Worm (Caenorhabditis elegans) whole organism, late embryonic: Measurements from ENCODE around the gene igeg-2.
A peak's percentile ranks its signal among the peaks of the same experiment; 100 is the strongest.

Experiments used
- C08G9.2 ChIP-seq: sonication (generic microtip); optimal IDR thresholded peaks from 2 replicates; lab custom pipeline; 2016; ENCODE audit warnings: mild to moderate bottlenecking, missing genetic modification characterization, moderate library complexity, missing compliant biosample characterization
- C38D4.7 ChIP-seq: fragments of 200-800 bp; sonication (Bioruptor generic); optimal IDR thresholded peaks from 2 replicates; lab custom pipeline; 2018; ENCODE audit warnings: mild to moderate bottlenecking, missing genetic modification characterization, moderate library complexity, missing compliant biosample characterization
- F13H6.1 ChIP-seq: sonication (generic microtip); optimal IDR thresholded peaks from 2 replicates; lab custom pipeline; 2016; ENCODE audit warnings: missing genetic modification characterization, missing compliant biosample characterization
- K02D7.2 ChIP-seq: sonication (generic microtip); optimal IDR thresholded peaks from 2 replicates; lab custom pipeline; 2017; ENCODE audit warnings: mild to moderate bottlenecking, missing genetic modification characterization, missing compliant biosample characterization
- K09A11.1 ChIP-seq: sonication (generic microtip); optimal IDR thresholded peaks from 2 replicates; lab custom pipeline; 2017; ENCODE audit warnings: antibody characterized with exemption, mild to moderate bottlenecking, missing genetic modification characterization, missing compliant biosample characterization; ENCODE audit not compliant: insufficient read depth
- T23F11.4 ChIP-seq: fragments of 200-800 bp; sonication (Bioruptor generic); optimal IDR thresholded peaks from 2 replicates; lab custom pipeline; 2018; ENCODE audit warnings: mild to moderate bottlenecking, missing genetic modification characterization, missing compliant biosample characterization
- ahr-1 ChIP-seq: sonication (generic microtip); optimal IDR thresholded peaks from 2 replicates; lab custom pipeline; 2016; ENCODE audit warnings: missing genetic modification characterization, missing compliant biosample characterization
- ceh-14 ChIP-seq: sonication (generic microtip); optimal IDR thresholded peaks from 2 replicates; lab custom pipeline; 2016; ENCODE audit warnings: missing genotype, missing genetic modification characterization, missing compliant biosample characterization
- ceh-18 ChIP-seq: sonication (generic microtip); optimal IDR thresholded peaks from 2 replicates; lab custom pipeline; 2016; ENCODE audit warnings: missing genetic modification characterization, missing compliant biosample characterization
- ceh-19 ChIP-seq: fragments of 200-800 bp; sonication (Bioruptor generic); optimal IDR thresholded peaks from 2 replicates; lab custom pipeline; 2018; ENCODE audit warnings: mild to moderate bottlenecking, missing genetic modification characterization, missing compliant biosample characterization
- ceh-2 ChIP-seq: sonication (generic microtip); optimal IDR thresholded peaks from 2 replicates; lab custom pipeline; 2016; ENCODE audit warnings: missing genotype, missing genetic modification characterization, missing compliant biosample characterization
- ceh-24 ChIP-seq: sonication (generic microtip); optimal IDR thresholded peaks from 2 replicates; lab custom pipeline; 2016; ENCODE audit warnings: mild to moderate bottlenecking, missing genetic modification characterization, missing compliant biosample characterization
- ceh-30 ChIP-seq: fragments of 150-350 bp; optimal IDR thresholded peaks from 2 replicates; lab custom pipeline; 2014; ENCODE audit warnings: missing biosample characterization, missing genetic modification characterization
- ceh-31 ChIP-seq: sonication (generic microtip); optimal IDR thresholded peaks from 2 replicates; lab custom pipeline; 2016; ENCODE audit warnings: missing genetic modification characterization, missing compliant biosample characterization
- ceh-45 ChIP-seq: fragments of 200-800 bp; sonication (Bioruptor generic); IDR thresholded peaks from 2 replicates; pipeline ENCODE4 v1.3.6; 2022; ENCODE audit warnings: missing genetic modification reagents, missing genetic modification characterization, missing compliant biosample characterization
- ceh-48 ChIP-seq: sonication (generic microtip); optimal IDR thresholded peaks from 2 replicates; lab custom pipeline; 2016; ENCODE audit warnings: missing genetic modification characterization, inconsistent platforms, missing compliant biosample characterization
- ceh-6 ChIP-seq: fragments of 200-800 bp; sonication (Bioruptor generic); optimal IDR thresholded peaks from 2 replicates; lab custom pipeline; 2018; ENCODE audit warnings: mild to moderate bottlenecking, missing genetic modification characterization, missing compliant biosample characterization
- dmd-4 ChIP-seq: sonication (generic microtip); optimal IDR thresholded peaks from 2 replicates; lab custom pipeline; 2016; ENCODE audit warnings: borderline replicate concordance, missing genetic modification characterization, missing compliant biosample characterization
- dve-1 ChIP-seq: sonication (generic microtip); optimal IDR thresholded peaks from 2 replicates; lab custom pipeline; 2017; ENCODE audit warnings: antibody characterized with exemption, mild to moderate bottlenecking, missing genetic modification characterization, missing compliant biosample characterization
- elt-2 ChIP-seq: sonication (generic microtip); optimal IDR thresholded peaks from 2 replicates; lab custom pipeline; 2016; ENCODE audit warnings: missing genetic modification reagents, missing genetic modification characterization, missing compliant biosample characterization
- elt-4 ChIP-seq: sonication (generic microtip); optimal IDR thresholded peaks from 2 replicates; lab custom pipeline; 2016; ENCODE audit warnings: missing genetic modification characterization, missing compliant biosample characterization
- eyg-1 ChIP-seq: sonication (generic microtip); optimal IDR thresholded peaks from 2 replicates; lab custom pipeline; 2016; ENCODE audit warnings: missing genotype, missing genetic modification characterization, missing compliant biosample characterization
- fax-1 ChIP-seq: sonication (generic microtip); optimal IDR thresholded peaks from 2 replicates; lab custom pipeline; 2016; ENCODE audit warnings: missing genotype, missing genetic modification characterization, missing compliant biosample characterization
- fkh-10 ChIP-seq: fragments of 150-350 bp; optimal IDR thresholded peaks from 2 replicates; lab custom pipeline; 2014; ENCODE audit warnings: missing biosample characterization, missing genetic modification reagents, missing genetic modification characterization
- fkh-6 ChIP-seq: sonication (generic microtip); optimal IDR thresholded peaks from 2 replicates; lab custom pipeline; 2016; ENCODE audit warnings: missing genetic modification characterization, missing compliant biosample characterization
- hlh-13 ChIP-seq: fragments of 200-800 bp; sonication (Bioruptor generic); optimal IDR thresholded peaks from 2 replicates; lab custom pipeline; 2018; ENCODE audit warnings: mild to moderate bottlenecking, missing genetic modification characterization, missing compliant biosample characterization
- hlh-15 ChIP-seq: sonication (generic microtip); optimal IDR thresholded peaks from 2 replicates; lab custom pipeline; 2016; ENCODE audit warnings: missing genetic modification characterization, missing compliant biosample characterization
- hlh-30 ChIP-seq: sonication (generic microtip); optimal IDR thresholded peaks from 2 replicates; lab custom pipeline; 2017; ENCODE audit warnings: antibody characterized with exemption, missing genetic modification characterization, missing compliant biosample characterization; ENCODE audit not compliant: insufficient read depth
- hlh-6 ChIP-seq: sonication (generic microtip); optimal IDR thresholded peaks from 2 replicates; lab custom pipeline; 2016; ENCODE audit warnings: missing genotype, missing genetic modification characterization, missing compliant biosample characterization
- lin-11 ChIP-seq: fragments of 200-800 bp; sonication (Bioruptor generic); optimal IDR thresholded peaks from 2 replicates; lab custom pipeline; 2018; ENCODE audit warnings: mild to moderate bottlenecking, missing genetic modification characterization, missing compliant biosample characterization
- madf-2 ChIP-seq: sonication (generic microtip); optimal IDR thresholded peaks from 2 replicates; lab custom pipeline; 2017; ENCODE audit warnings: missing genetic modification characterization, missing compliant biosample characterization
- nfya-1 ChIP-seq: sonication (generic microtip); optimal IDR thresholded peaks from 2 replicates; lab custom pipeline; 2017; ENCODE audit warnings: missing genetic modification characterization, mild to moderate bottlenecking, missing compliant biosample characterization, antibody characterized with exemption, moderate library complexity
- nhr-11 ChIP-seq: fragments of 150-350 bp; optimal IDR thresholded peaks from 2 replicates; lab custom pipeline; 2014; ENCODE audit warnings: missing biosample characterization, missing genetic modification characterization
- nhr-232 ChIP-seq: sonication (generic microtip); optimal IDR thresholded peaks from 2 replicates; lab custom pipeline; 2016; ENCODE audit warnings: missing genetic modification characterization, missing compliant biosample characterization
- pat-9 ChIP-seq: fragments of 200-800 bp; sonication (Bioruptor generic); optimal IDR thresholded peaks from 2 replicates; lab custom pipeline; 2018; ENCODE audit warnings: mild to moderate bottlenecking, missing genetic modification characterization, moderate library complexity, missing compliant biosample characterization
- pha-2 ChIP-seq: sonication (generic microtip); optimal IDR thresholded peaks from 2 replicates; lab custom pipeline; 2017; ENCODE audit warnings: mild to moderate bottlenecking, missing genetic modification characterization, missing compliant biosample characterization
- pha-4 ChIP-seq: fragments of 150-350 bp; optimal IDR thresholded peaks from 2 replicates; lab custom pipeline; 2018; ENCODE audit warnings: missing biosample characterization, missing genetic modification reagents, missing genetic modification characterization
- ref-2 ChIP-seq: sonication (generic microtip); optimal IDR thresholded peaks from 2 replicates; lab custom pipeline; 2016; ENCODE audit warnings: missing genetic modification characterization, missing compliant biosample characterization
- rnt-1 ChIP-seq: sonication (generic microtip); optimal IDR thresholded peaks from 2 replicates; lab custom pipeline; 2016; ENCODE audit warnings: missing genetic modification characterization, missing compliant biosample characterization
- sdc-2 ChIP-seq: sonication (generic microtip); optimal IDR thresholded peaks from 2 replicates; lab custom pipeline; 2016; ENCODE audit warnings: missing genotype, missing genetic modification characterization, missing compliant biosample characterization
- sox-4 ChIP-seq: sonication (generic microtip); optimal IDR thresholded peaks from 2 replicates; lab custom pipeline; 2017; ENCODE audit warnings: mild to moderate bottlenecking, missing genetic modification characterization, inconsistent platforms, missing compliant biosample characterization
- syd-9 ChIP-seq: sonication (generic microtip); optimal IDR thresholded peaks from 2 replicates; lab custom pipeline; 2016; ENCODE audit warnings: mild to moderate bottlenecking, missing genetic modification characterization, moderate library complexity, missing compliant biosample characterization
- tbx-2 ChIP-seq: sonication (generic microtip); optimal IDR thresholded peaks from 2 replicates; lab custom pipeline; 2016; ENCODE audit warnings: missing genetic modification characterization, missing compliant biosample characterization
- tbx-7 ChIP-seq: sonication (generic microtip); optimal IDR thresholded peaks from 2 replicates; lab custom pipeline; 2016; ENCODE audit warnings: missing genotype, missing genetic modification characterization, missing compliant biosample characterization
- unc-55 ChIP-seq: sonication (generic microtip); optimal IDR thresholded peaks from 2 replicates; lab custom pipeline; 2017; ENCODE audit warnings: missing biosample characterization, missing genetic modification reagents, missing genetic modification characterization
- unc-86 ChIP-seq: sonication (generic microtip); optimal IDR thresholded peaks from 2 replicates; lab custom pipeline; 2016; ENCODE audit warnings: missing genetic modification characterization, missing compliant biosample characterization
- ztf-16 ChIP-seq: sonication (generic microtip); optimal IDR thresholded peaks from 2 replicates; lab custom pipeline; 2017; ENCODE audit warnings: missing genetic modification characterization, missing compliant biosample characterization

igeg-2 gene

ce11 chrX:11465215-11465614 is 18.8 kb upstream of the igeg-2 start, which contains the start of gene lin-14 (continued):
- TF ChIP-seq fkh-10 (GFP tag; lab: Kevin White, UChicago): no peak
- TF ChIP-seq ceh-6 (GFP tag; lab: Kevin White, UChicago): no peak
- TF ChIP-seq pat-9 (tag; lab: Kevin White, UChicago): no peak
- no peak for TF ChIP-seq hlh-15
- no peak for TF ChIP-seq ceh-19 (GFP tag; lab: Kevin White, UChicago)
- TF ChIP-seq hlh-6: peak; percentile 28
- no peak for TF ChIP-seq unc-86 (tag; lab: Kevin White, UChicago)
- TF ChIP-seq nhr-232 (tag; lab: Kevin White, UChicago): no peak
- TF ChIP-seq ceh-31 (tag; lab: Kevin White, UChicago): peak; percentile 67
- TF ChIP-seq lin-11: no peak
- TF ChIP-seq fkh-6 (tag; lab: Kevin White, UChicago): no peak
- peak; percentile 29 for TF ChIP-seq nfya-1 (tag; lab: Kevin White, UChicago)
- no peak for TF ChIP-seq rnt-1 (tag; lab: Kevin White, UChicago)
- no peak for TF ChIP-seq elt-4 (tag; lab: Kevin White, UChicago)
- no peak for TF ChIP-seq madf-2 (tag; lab: Kevin White, UChicago)
- no peak for TF ChIP-seq eyg-1 (tag; lab: Kevin White, UChicago)
- no peak for TF ChIP-seq elt-2 (tag; lab: Kevin White, UChicago)
- TF ChIP-seq fax-1 (tag; lab: Kevin White, UChicago): peak; percentile 26
- no peak for TF ChIP-seq nhr-11 (tag; lab: Kevin White, UChicago)
- no peak for TF ChIP-seq unc-55 (GFP tag; lab: Kevin White, UChicago)
- no peak for TF ChIP-seq hlh-30
- TF ChIP-seq ceh-2 (tag; lab: Kevin White, UChicago): no peak
- TF ChIP-seq ceh-48 (tag; lab: Kevin White, UChicago): no peak
- TF ChIP-seq C08G9.2 (tag; lab: Kevin White, UChicago): no peak
- no peak for TF ChIP-seq ceh-45 (GFP tag; lab: Robert Waterston, UW)
- peak; percentile 14 for TF ChIP-seq ceh-14 (tag; lab: Kevin White, UChicago)

ce11 chrX:11464271-11465103 is 18.1 kb upstream of the igeg-2 start:
- TF ChIP-seq pat-9 (tag; lab: Kevin White, UChicago) (no peak), ceh-14 (tag; lab: Kevin White, UChicago) (no peak), sdc-2 (tag; lab: Kevin White, UChicago) (no peak), tbx-2 (tag; lab: Kevin White, UChicago) (peak; percentile 19), ceh-18 (peak; percentile 37), C38D4.7 (GFP tag; lab: Kevin White, UChicago) (no peak), hlh-13 (no peak), unc-86 (tag; lab: Kevin White, UChicago) (no peak), ceh-6 (GFP tag; lab: Kevin White, UChicago) (no peak), lin-11 (no peak), sox-4 (tag; lab: Kevin White, UChicago) (no peak), fkh-10 (GFP tag; lab: Kevin White, UChicago) (no peak), K09A11.1 (no peak), eyg-1 (tag; lab: Kevin White, UChicago) (no peak), ahr-1 (tag; lab: Kevin White, UChicago) (no peak), elt-2 (tag; lab: Kevin White, UChicago) (peak; percentile 57), hlh-30 (no peak), tbx-7 (tag; lab: Kevin White, UChicago) (no peak), rnt-1 (tag; lab: Kevin White, UChicago) (peak; percentile 37), elt-4 (tag; lab: Kevin White, UChicago) (no peak), ceh-30 (tag; lab: Kevin White, UChicago) (no peak), F13H6.1 (tag; lab: Kevin White, UChicago) (no peak), nfya-1 (tag; lab: Kevin White, UChicago) (peak; percentile 14), T23F11.4 (GFP tag; lab: Kevin White, UChicago) (no peak), pha-2 (no peak), ztf-16 (tag; lab: Kevin White, UChicago) (no peak), pha-4 (tag; lab: Kevin White, UChicago) (no peak), syd-9 (tag; lab: Kevin White, UChicago) (no peak), dve-1 (tag; lab: Kevin White, UChicago) (no peak), ref-2 (no peak), ceh-31 (tag; lab: Kevin White, UChicago) (no peak), ceh-48 (tag; lab: Kevin White, UChicago) (no peak), K02D7.2 (tag; lab: Kevin White, UChicago) (no peak), dmd-4 (tag; lab: Kevin White, UChicago) (no peak), ceh-24 (no peak)
- TF ChIP-seq, all 69 proteins: peak for 5
